Worm (Caenorhabditis elegans) whole organism, early embryonic: Measurements from ENCODE around the gene srd-19.

Experiments used
- F13C5.2 ChIP-seq: sonication (generic microtip); optimal IDR thresholded peaks from 2 replicates; lab custom pipeline; 2017; ENCODE audit warnings: mild to moderate bottlenecking, missing genetic modification characterization, inconsistent platforms, missing compliant biosample characterization
- aly-1 ChIP-seq: sonication (generic microtip); optimal IDR thresholded peaks from 2 replicates; lab custom pipeline; 2016; ENCODE audit warnings: missing genetic modification characterization, missing compliant biosample characterization
- ama-1 ChIP-seq: fragments of 150-350 bp; optimal IDR thresholded peaks from 2 replicates; lab custom pipeline; 2014
- ceh-13 ChIP-seq: fragments of 200-800 bp; sonication (Bioruptor generic); optimal IDR thresholded peaks from 2 replicates; lab custom pipeline; 2018; ENCODE audit warnings: mild to moderate bottlenecking, missing genetic modification characterization, missing compliant biosample characterization
- ceh-36 ChIP-seq: sonication (generic microtip); optimal IDR thresholded peaks from 2 replicates; lab custom pipeline; 2016; ENCODE audit warnings: missing genetic modification characterization, inconsistent platforms, missing compliant biosample characterization
- flt-1 ChIP-seq: fragments of 200-800 bp; sonication (Bioruptor generic); IDR thresholded peaks from 2 replicates; pipeline ENCODE4 v1.3.6; 2022; ENCODE audit warnings: missing genetic modification characterization, missing compliant biosample characterization
- hnd-1 ChIP-seq: sonication (generic microtip); optimal IDR thresholded peaks from 2 replicates; lab custom pipeline; 2016; ENCODE audit warnings: missing genetic modification characterization, missing compliant biosample characterization
- pes-1 ChIP-seq: fragments of 200-800 bp; sonication (Bioruptor generic); IDR thresholded peaks from 2 replicates; pipeline ENCODE4 v1.3.6; 2022; ENCODE audit warnings: missing genetic modification reagents, missing genetic modification characterization, missing compliant biosample characterization
- sea-1 ChIP-seq: fragments of 200-800 bp; sonication (Bioruptor generic); conservative IDR thresholded peaks from 2 replicates; pipeline ENCODE4 v1.3.6; 2022; ENCODE audit warnings: missing genetic modification characterization, missing compliant biosample characterization
- tbx-11 ChIP-seq: fragments of 200-800 bp; sonication (Bioruptor generic); IDR thresholded peaks from 2 replicates; pipeline ENCODE4 v1.3.6; 2022; ENCODE audit warnings: missing genetic modification characterization, missing compliant biosample characterization
- tbx-37 ChIP-seq: fragments of 200-800 bp; sonication (Bioruptor generic); conservative IDR thresholded peaks from 2 replicates; pipeline ENCODE4 v1.3.6; 2022; ENCODE audit warnings: missing genetic modification reagents, missing genetic modification characterization, missing compliant biosample characterization
- tra-4 ChIP-seq: sonication (generic microtip); optimal IDR thresholded peaks from 2 replicates; lab custom pipeline; 2017; ENCODE audit warnings: missing genetic modification characterization, missing compliant biosample characterization

ce11 chrV:13410688-13411087 lies 17.9 kb downstream of the srd-19 start, which contains the start of gene F53F1.4:
- TF ChIP-seq hnd-1 (tag; lab: Kevin White, UChicago) (no peak), ceh-13 (GFP tag; lab: Kevin White, UChicago) (no peak), flt-1 (GFP tag; lab: Robert Waterston, UW) (no peak), F13C5.2 (tag; lab: Kevin White, UChicago) (no peak), ama-1 (no peak), ceh-36 (tag; lab: Kevin White, UChicago) (no peak), aly-1 (no peak), tra-4 (tag; lab: Kevin White, UChicago) (no peak), pes-1 (GFP tag; lab: Robert Waterston, UW) (no peak), tbx-37 (no peak), sea-1 (GFP tag; lab: Robert Waterston, UW) (no peak), tbx-11 (no peak)
